Worm (Caenorhabditis elegans): Measurements from ENCODE around the gene F59B10.5.

Gene F59B10.5

ce11 chrII:10523583-10523982 is at the start of gene F59B10.5:
Gene F59B10.5, minus strand, starts transcription at chrII:10523683.
- TF ChIP-seq egl-5 (tag; optimal IDR thresholded peaks at IDR 0.05) (no peak), elt-2 (tag; optimal IDR thresholded peaks at IDR 0.05) (no peak), lsy-12 (tag; optimal IDR thresholded peaks at IDR 0.05) (no peak), sea-2 (GFP tag; optimal IDR thresholded peaks at IDR 0.05) (no peak), nhr-25 (tag; optimal IDR thresholded peaks at IDR 0.05) (no peak), elt-3 (tag; optimal IDR thresholded peaks at IDR 0.05) (no peak), tbx-2 (tag; optimal IDR thresholded peaks at IDR 0.05) (no peak), hmg-11 (tag; optimal IDR thresholded peaks at IDR 0.05) (no peak), pha-4 (tag; optimal IDR thresholded peaks at IDR 0.05) (no peak), fkh-2 (tag; optimal IDR thresholded peaks at IDR 0.05) (no peak), nhr-28 (tag; optimal IDR thresholded peaks at IDR 0.05) (no peak), nhr-11 (tag; optimal IDR thresholded peaks at IDR 0.05) (no peak), ztf-11 (tag; optimal IDR thresholded peaks at IDR 0.05) (no peak), aly-2 (tag; optimal IDR thresholded peaks at IDR 0.05) (no peak)

- TF ChIP-seq ztf-4 (tag; optimal IDR thresholded peaks at IDR 0.05) (no peak), lsy-12 (tag; optimal IDR thresholded peaks at IDR 0.05) (no peak), zag-1 (tag; optimal IDR thresholded peaks at IDR 0.05) (no peak), nhr-12 (tag; optimal IDR thresholded peaks at IDR 0.05) (no peak), daf-12 (tag; optimal IDR thresholded peaks at IDR 0.05) (no peak), nhr-23 (tag; optimal IDR thresholded peaks at IDR 0.05) (no peak), nhr-76 (tag; optimal IDR thresholded peaks at IDR 0.05) (no peak)
Observed at ce11 chrII:10571967-10572366, 48.5 kb upstream of the F59B10.5 start, which contains the start of gene C06A1.3. Gene C06A1.3, plus strand, starts transcription at chrII:10572267.

- TF ChIP-seq ztf-11 (tag; optimal IDR thresholded peaks at IDR 0.05) (no peak), nhr-28 (tag; optimal IDR thresholded peaks at IDR 0.05) (no peak), pha-4 (tag; optimal IDR thresholded peaks at IDR 0.05) (no peak), nhr-77 (tag; optimal IDR thresholded peaks at IDR 0.05) (no peak), daf-12 (tag; optimal IDR thresholded peaks at IDR 0.05) (no peak), eor-1 (tag; optimal IDR thresholded peaks at IDR 0.05) (no peak), egl-5 (tag; optimal IDR thresholded peaks at IDR 0.05) (no peak), tbx-2 (tag; optimal IDR thresholded peaks at IDR 0.05) (no peak), jun-1 (tag; optimal IDR thresholded peaks at IDR 0.05) (no peak), elt-1 (tag; optimal IDR thresholded peaks at IDR 0.05) (no peak), fos-1 (tag; optimal IDR thresholded peaks at IDR 0.05) (no peak), ztf-4 (tag; optimal IDR thresholded peaks at IDR 0.05) (no peak), mml-1 (tag; optimal IDR thresholded peaks at IDR 0.05) (no peak), pqm-1 (tag; optimal IDR thresholded peaks at IDR 0.05) (no peak), hmg-11 (tag; optimal IDR thresholded peaks at IDR 0.05) (no peak), nhr-43 (tag; optimal IDR thresholded peaks at IDR 0.05; ENCODE audit: poor library complexity, severe bottlenecking) (no peak), mdl-1 (tag; optimal IDR thresholded peaks at IDR 0.05) (no peak), elt-3 (tag; optimal IDR thresholded peaks at IDR 0.05) (no peak), ceh-28 (tag; optimal IDR thresholded peaks at IDR 0.05) (no peak)
Observed at ce11 chrII:10570302-10570701, 46.8 kb upstream of the F59B10.5 start, which contains the start of gene txt-13. Gene txt-13, plus strand, starts transcription at chrII:10570602.

ce11 chrII:10569498-10569897 is 46.0 kb upstream of the F59B10.5 start:
- TF ChIP-seq nfya-1 (tag; optimal IDR thresholded peaks at IDR 0.05; ENCODE audit: insufficient read depth) (peak; percentile 18), nhr-11 (tag; optimal IDR thresholded peaks at IDR 0.05) (peak; percentile 49), nhr-28 (tag; optimal IDR thresholded peaks at IDR 0.05) (no peak), R02D3.7 (tag; optimal IDR thresholded peaks at IDR 0.05) (no peak)

- TF ChIP-seq fkh-10 (GFP tag; optimal IDR thresholded peaks at IDR 0.05) (peak; percentile 9), elt-2 (tag; optimal IDR thresholded peaks at IDR 0.05) (no peak)
Observed at ce11 chrII:10566458-10566857, 43.0 kb upstream of the F59B10.5 start.

ce11 chrII:10564578-10564977 is 41.1 kb upstream of the F59B10.5 start, which contains the start of the genes C06A1.6 and C06A1.7:
Gene C06A1.6, minus strand, starts transcription at chrII:10564678.
Gene C06A1.7, plus strand, starts transcription at chrII:10564891.
- TF ChIP-seq eor-1 (tag; optimal IDR thresholded peaks at IDR 0.05) (no peak), ceh-16 (tag; optimal IDR thresholded peaks at IDR 0.05) (no peak), skn-1 (tag; optimal IDR thresholded peaks at IDR 0.05) (no peak), nhr-77 (tag; optimal IDR thresholded peaks at IDR 0.05) (no peak), egl-27 (tag; optimal IDR thresholded peaks at IDR 0.05) (no peak)

Measured in whole organism, L3 larva.